Fruit fly (Drosophila melanogaster): ENCODE measurements around the gene CG12003.

DNA sequence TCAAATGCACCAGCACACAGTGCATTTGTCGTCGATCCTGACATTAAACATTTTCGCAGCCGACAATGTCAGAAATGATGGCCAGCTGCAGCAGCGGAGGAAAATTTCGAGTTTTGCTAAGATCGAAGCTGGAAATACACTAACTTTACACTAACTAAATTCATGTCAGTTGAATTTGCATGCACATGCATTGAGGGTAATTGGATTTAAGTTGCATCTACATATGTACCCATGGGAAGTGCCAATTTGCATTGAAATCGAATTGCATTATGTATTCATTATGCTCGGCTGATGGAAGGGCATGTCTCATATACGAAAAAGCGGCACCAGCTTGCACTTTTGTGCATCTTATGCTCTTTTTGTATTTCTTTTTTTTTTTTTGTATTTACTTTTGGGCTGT is 19.6 kb downstream of the CG12003 start:
- TF ChIP-seq h (optimal IDR thresholded peaks at IDR 0.05), result no peak
- TF ChIP-seq psq (optimal IDR thresholded peaks at IDR 0.05), result no peak

Data from Kc167 (cell line).